Worm (Caenorhabditis elegans): ENCODE measurements around the gene cut-3.

- no peak for TF ChIP-seq klf-2 (GFP tag; conservative IDR thresholded peaks at IDR 0.05)
- TF ChIP-seq flt-1 (GFP tag; IDR thresholded peaks at IDR 0.05): no peak
- TF ChIP-seq tab-1 (GFP tag; IDR thresholded peaks at IDR 0.05): no peak
- no peak for TF ChIP-seq T22C8.4 (GFP tag; IDR thresholded peaks at IDR 0.05)
- TF ChIP-seq cog-1 (tag; optimal IDR thresholded peaks at IDR 0.05): no peak
These were observed 47.6 kb downstream of the cut-3 start, which contains the start of gene dod-23 for ce11 chrII:8399064-8399463.
